Fruit fly (Drosophila melanogaster): ENCODE results near the gene JTBR.

The JTBR gene

DNA sequence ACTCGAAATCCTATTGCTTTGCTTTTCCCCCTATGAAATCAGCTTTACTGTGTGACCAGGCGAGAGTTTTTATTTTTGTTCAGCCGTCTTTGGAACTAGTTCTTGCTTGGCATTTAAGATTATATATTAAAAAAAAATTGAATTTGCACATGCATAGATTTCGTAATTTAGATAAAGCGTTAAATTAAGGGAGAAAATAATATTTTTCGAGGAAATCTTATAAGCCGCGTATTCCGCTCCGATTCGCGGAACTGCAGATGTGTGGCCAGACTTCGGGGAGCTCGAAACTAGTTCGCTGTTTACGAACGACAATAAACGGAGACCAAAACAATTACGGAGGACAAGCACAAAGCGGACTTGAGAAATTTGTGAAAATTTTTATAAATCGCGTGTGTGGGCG is at the start of gene JTBR, which contains the start of gene CG42676:
Gene JTBR, minus strand, starts transcription at position 55 of the 400 bp plus-strand sequence.
Gene CG42676, plus strand, starts transcription at position 306 of the 400 bp plus-strand sequence.
- peak; percentile 17 for TF ChIP-seq CG11617 (GFP tag; optimal IDR thresholded peaks at IDR 0.05)
- no peak for TF ChIP-seq Hr96 (GFP tag; optimal IDR thresholded peaks at IDR 0.05)
- no peak for TF ChIP-seq ovo (GFP tag; optimal IDR thresholded peaks at IDR 0.05)
- peak; percentile 39 for TF ChIP-seq toe (GFP tag; optimal IDR thresholded peaks at IDR 0.05)
- TF ChIP-seq cnc (optimal IDR thresholded peaks at IDR 0.05): no peak
- TF ChIP-seq CG33017 (tag; optimal IDR thresholded peaks at IDR 0.05): no peak
- TF ChIP-seq CG7101 (tag; optimal IDR thresholded peaks at IDR 0.05): no peak
- peak; percentile 25 for TF ChIP-seq CG14711 (tag; optimal IDR thresholded peaks at IDR 0.05)
- no peak for TF ChIP-seq kay (GFP tag; ENCODE audit: borderline replicate concordance)
- peak; percentile 4 for TF ChIP-seq pad (GFP tag; optimal IDR thresholded peaks at IDR 0.05)
- no peak for TF ChIP-seq Crg-1 (GFP tag; optimal IDR thresholded peaks at IDR 0.05)
- TF ChIP-seq Mnt (GFP tag; optimal IDR thresholded peaks at IDR 0.05): peak; percentile 48
- TF ChIP-seq CG12768 (GFP tag; optimal IDR thresholded peaks at IDR 0.05): no peak
- TF ChIP-seq bab1 (GFP tag; optimal IDR thresholded peaks at IDR 0.05): peak; percentile 45
- no peak for TF ChIP-seq tj (GFP tag; optimal IDR thresholded peaks at IDR 0.05)
- no peak for TF ChIP-seq Clk (GFP tag; optimal IDR thresholded peaks at IDR 0.05)
- TF ChIP-seq CG5204 (GFP tag; optimal IDR thresholded peaks at IDR 0.05): no peak
- peak; percentile 22 for TF ChIP-seq cic (GFP tag; optimal IDR thresholded peaks at IDR 0.05)
- TF ChIP-seq CG7045 (GFP tag; optimal IDR thresholded peaks at IDR 0.05): no peak
- no peak for TF ChIP-seq CG1620 (GFP tag; optimal IDR thresholded peaks at IDR 0.05)

DNA sequence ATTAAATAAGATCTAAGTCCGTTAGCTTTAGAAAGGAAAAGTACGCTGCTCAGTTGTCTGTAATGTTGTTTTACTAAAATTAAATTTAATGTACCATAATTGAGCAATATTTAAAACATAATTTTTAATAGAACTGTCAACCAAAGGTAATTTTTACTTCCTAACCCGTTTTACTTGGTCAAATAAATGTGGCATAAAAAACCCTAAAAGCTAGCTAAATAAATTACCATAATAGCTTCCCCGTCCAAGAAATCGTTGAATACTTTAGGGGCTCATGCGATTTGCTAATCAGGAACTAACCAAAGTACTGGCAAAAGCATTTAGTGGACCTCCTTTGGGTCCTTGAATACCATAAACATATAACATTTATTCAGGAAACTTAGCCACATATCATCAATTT is 47.8 kb upstream of the JTBR start:
- TF ChIP-seq CG14711 (tag; optimal IDR thresholded peaks at IDR 0.05): no peak
- peak; percentile 5 for TF ChIP-seq kay (GFP tag; ENCODE audit: borderline replicate concordance)

DNA sequence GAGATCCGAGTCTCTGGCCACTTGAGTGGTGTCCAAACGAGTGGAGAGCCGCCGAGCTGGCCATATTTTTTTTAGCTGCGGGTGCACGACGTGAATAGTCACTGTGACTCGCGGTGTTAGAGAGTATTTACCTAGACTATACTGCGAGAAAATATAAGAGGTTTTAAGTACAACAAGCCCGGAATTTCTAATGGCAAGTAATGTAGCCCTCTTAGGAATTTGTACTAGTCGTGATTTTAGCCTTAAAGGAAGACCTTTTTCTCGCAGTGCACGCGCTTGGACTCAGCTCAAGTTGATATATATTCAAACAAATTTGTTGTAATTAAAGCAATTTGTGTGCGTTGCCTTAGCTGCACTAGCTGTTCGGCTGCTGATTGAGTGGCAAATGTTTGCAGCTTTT is 41.9 kb upstream of the JTBR start:
- TF ChIP-seq ovo (GFP tag; optimal IDR thresholded peaks at IDR 0.05): no peak
- no peak for TF ChIP-seq Crg-1 (GFP tag; optimal IDR thresholded peaks at IDR 0.05)
- no peak for TF ChIP-seq CG11617 (GFP tag; optimal IDR thresholded peaks at IDR 0.05)

DNA sequence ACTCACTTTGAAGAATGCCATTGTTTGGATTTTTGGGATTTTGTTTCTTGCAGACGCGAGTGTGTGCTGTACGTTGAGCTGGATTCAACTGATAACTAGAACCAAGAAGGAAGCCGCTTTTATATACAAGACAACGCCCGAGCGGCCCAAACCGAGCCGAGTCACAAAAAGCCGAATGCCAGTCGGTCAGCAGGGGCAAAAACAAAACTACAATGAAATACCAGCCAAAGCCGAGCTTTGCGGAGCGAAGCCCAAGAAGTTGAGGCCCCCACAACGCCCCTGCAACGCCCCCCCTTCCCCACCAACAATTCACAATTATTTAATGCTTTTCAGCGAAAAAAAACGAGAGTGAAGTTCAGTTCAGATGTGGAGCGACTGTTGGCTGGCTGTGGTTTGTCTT is 39.3 kb upstream of the JTBR start, which contains the start of gene Cpr62Bc:
Gene Cpr62Bc, minus strand, starts transcription at position 101 of the 400 bp plus-strand sequence.
- TF ChIP-seq CG7101 (tag; optimal IDR thresholded peaks at IDR 0.05) (no peak), pad (GFP tag; optimal IDR thresholded peaks at IDR 0.05) (no peak), ovo (GFP tag; optimal IDR thresholded peaks at IDR 0.05) (no peak), CG33017 (tag; optimal IDR thresholded peaks at IDR 0.05) (no peak), Mnt (GFP tag; optimal IDR thresholded peaks at IDR 0.05) (no peak), CG12768 (GFP tag; optimal IDR thresholded peaks at IDR 0.05) (no peak), cic (GFP tag; optimal IDR thresholded peaks at IDR 0.05) (no peak), Hr96 (GFP tag; optimal IDR thresholded peaks at IDR 0.05) (no peak), tj (GFP tag; optimal IDR thresholded peaks at IDR 0.05) (no peak), CG5204 (GFP tag; optimal IDR thresholded peaks at IDR 0.05) (no peak), kay (GFP tag; ENCODE audit: borderline replicate concordance) (no peak), CG14711 (tag; optimal IDR thresholded peaks at IDR 0.05) (no peak), CG1620 (GFP tag; optimal IDR thresholded peaks at IDR 0.05) (no peak), cnc (optimal IDR thresholded peaks at IDR 0.05) (no peak), CG7045 (GFP tag; optimal IDR thresholded peaks at IDR 0.05) (no peak), Clk (GFP tag; optimal IDR thresholded peaks at IDR 0.05) (no peak), Crg-1 (GFP tag; optimal IDR thresholded peaks at IDR 0.05) (no peak), CG11617 (GFP tag; optimal IDR thresholded peaks at IDR 0.05) (no peak), bab1 (GFP tag; optimal IDR thresholded peaks at IDR 0.05) (no peak)

DNA sequence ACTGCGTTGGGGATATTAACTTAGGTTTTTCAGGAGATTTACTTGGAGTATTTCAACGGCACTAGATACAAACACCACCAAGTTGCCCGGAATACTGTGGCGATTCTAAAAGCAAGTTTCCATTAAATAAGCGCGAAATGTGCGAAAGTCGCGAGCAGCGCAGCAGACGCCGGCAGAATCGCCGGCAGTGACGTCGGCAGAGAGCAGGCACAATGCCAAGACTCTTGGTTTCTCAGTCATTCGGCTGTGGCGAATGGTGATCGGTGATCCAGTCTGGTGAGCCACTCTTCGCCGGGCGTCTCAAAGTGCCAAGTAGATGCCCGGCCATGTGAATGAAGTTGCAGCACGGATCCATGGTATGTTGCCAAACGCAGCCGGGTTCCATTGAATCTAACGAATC is 32.4 kb upstream of the JTBR start, which contains the start of gene Cpr62Bb:
Gene Cpr62Bb, minus strand, starts transcription at position 101 of the 400 bp plus-strand sequence.
- TF ChIP-seq Crg-1 (GFP tag; optimal IDR thresholded peaks at IDR 0.05) (no peak), CG1620 (GFP tag; optimal IDR thresholded peaks at IDR 0.05) (no peak), cic (GFP tag; optimal IDR thresholded peaks at IDR 0.05) (no peak), CG7045 (GFP tag; optimal IDR thresholded peaks at IDR 0.05) (no peak), CG11617 (GFP tag; optimal IDR thresholded peaks at IDR 0.05) (no peak), CG7101 (tag; optimal IDR thresholded peaks at IDR 0.05) (no peak), cnc (optimal IDR thresholded peaks at IDR 0.05) (no peak)

DNA sequence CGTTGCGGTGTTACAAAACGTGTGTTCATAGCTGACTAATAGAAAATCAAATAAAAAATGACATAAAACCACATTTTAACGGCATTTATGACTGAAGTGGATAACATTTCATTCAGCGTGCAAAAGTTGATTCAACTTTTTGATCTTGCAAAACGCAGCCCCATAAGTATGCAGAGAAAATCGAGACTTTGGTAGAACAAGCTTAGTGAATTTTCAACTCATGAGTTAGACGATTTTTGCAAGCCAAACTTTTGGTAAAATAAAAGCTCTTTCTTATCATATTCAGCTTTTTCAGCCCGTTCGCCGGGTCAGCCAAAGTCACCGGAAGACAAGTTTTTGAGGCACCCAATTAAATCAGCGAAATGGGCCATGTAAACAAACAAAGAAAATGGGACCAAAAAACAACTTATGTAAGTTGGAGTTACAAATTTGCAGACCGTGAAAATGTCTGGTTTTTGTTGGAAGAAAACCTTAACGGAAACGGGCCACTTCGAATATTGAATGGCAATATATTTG is 29.2 kb upstream of the JTBR start, which contains the start of gene Cpr62Ba:
Gene Cpr62Ba, minus strand, starts transcription at position 31 of the 516 bp plus-strand sequence.
- no peak for TF ChIP-seq CG1620 (GFP tag; optimal IDR thresholded peaks at IDR 0.05)
- no peak for TF ChIP-seq ovo (GFP tag; optimal IDR thresholded peaks at IDR 0.05)
- TF ChIP-seq CG12768 (GFP tag; optimal IDR thresholded peaks at IDR 0.05): no peak
- TF ChIP-seq cic (GFP tag; optimal IDR thresholded peaks at IDR 0.05): no peak
- TF ChIP-seq kay (GFP tag; ENCODE audit: borderline replicate concordance): no peak
- TF ChIP-seq CG11617 (GFP tag; optimal IDR thresholded peaks at IDR 0.05): no peak
- no peak for TF ChIP-seq pad (GFP tag; optimal IDR thresholded peaks at IDR 0.05)
- no peak for TF ChIP-seq Crg-1 (GFP tag; optimal IDR thresholded peaks at IDR 0.05)

DNA sequence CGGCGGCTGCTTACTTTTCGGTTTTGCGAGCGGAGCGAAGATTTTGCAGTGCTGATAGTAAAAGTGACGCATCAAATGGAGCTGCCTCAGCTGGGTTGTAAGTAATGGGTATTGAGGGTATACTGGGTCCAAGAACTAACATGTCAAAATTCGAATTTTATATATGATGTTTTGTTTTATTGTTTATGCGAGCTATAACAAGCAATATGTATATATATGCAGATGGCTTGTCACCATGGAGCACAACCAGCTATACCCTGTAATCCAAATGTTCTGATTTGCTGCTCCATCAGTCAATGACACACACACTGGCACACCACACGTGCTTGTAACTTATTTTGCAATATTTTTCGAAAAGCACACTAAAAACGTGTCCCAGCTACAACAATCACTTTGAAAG is 26.9 kb upstream of the JTBR start:
- TF ChIP-seq CG33017 (tag; optimal IDR thresholded peaks at IDR 0.05): no peak
- TF ChIP-seq CG12768 (GFP tag; optimal IDR thresholded peaks at IDR 0.05): no peak
- no peak for TF ChIP-seq Hr96 (GFP tag; optimal IDR thresholded peaks at IDR 0.05)
- no peak for TF ChIP-seq ovo (GFP tag; optimal IDR thresholded peaks at IDR 0.05)
- TF ChIP-seq CG7101 (tag; optimal IDR thresholded peaks at IDR 0.05): no peak
- TF ChIP-seq CG7045 (GFP tag; optimal IDR thresholded peaks at IDR 0.05): no peak
- no peak for TF ChIP-seq bab1 (GFP tag; optimal IDR thresholded peaks at IDR 0.05)
- TF ChIP-seq toe (GFP tag; optimal IDR thresholded peaks at IDR 0.05): no peak
- no peak for TF ChIP-seq tj (GFP tag; optimal IDR thresholded peaks at IDR 0.05)
- no peak for TF ChIP-seq CG11617 (GFP tag; optimal IDR thresholded peaks at IDR 0.05)
- TF ChIP-seq kay (GFP tag; ENCODE audit: borderline replicate concordance): no peak
- no peak for TF ChIP-seq Mnt (GFP tag; optimal IDR thresholded peaks at IDR 0.05)
- no peak for TF ChIP-seq pad (GFP tag; optimal IDR thresholded peaks at IDR 0.05)
